Worm (Caenorhabditis elegans) whole organism, L1 larva: ENCODE data around the gene T23F2.2.

Experiments used
- Y116A8C.19 ChIP-seq: sonication (generic microtip); optimal IDR thresholded peaks from 2 replicates; lab custom pipeline; 2016; ENCODE audit warnings: missing compliant biosample characterization, missing genetic modification characterization, borderline replicate concordance
- alr-1 ChIP-seq: fragments of 200-800 bp; sonication (Bioruptor generic); optimal IDR thresholded peaks from 2 replicates; lab custom pipeline; 2018; ENCODE audit warnings: borderline replicate concordance, mild to moderate bottlenecking, missing genetic modification characterization, missing compliant biosample characterization
- aly-2 ChIP-seq: fragments of 150-350 bp; optimal IDR thresholded peaks from 2 replicates; lab custom pipeline; 2014; ENCODE audit warnings: missing biosample characterization, missing genetic modification characterization
- ama-1 ChIP-seq: fragments of 150-350 bp; optimal IDR thresholded peaks from 2 replicates; lab custom pipeline; 2014
- blmp-1 ChIP-seq: fragments of 150-350 bp; optimal IDR thresholded peaks from 2 replicates; lab custom pipeline; 2014; ENCODE audit warnings: missing biosample characterization, missing genetic modification characterization
- ces-1 ChIP-seq: fragments of 150-350 bp; optimal IDR thresholded peaks from 2 replicates; lab custom pipeline; 2014; ENCODE audit warnings: missing biosample characterization, missing genetic modification reagents, missing genetic modification characterization
- dpl-1 ChIP-seq, 3 experiments: fragments of 150-350 bp in 2 of 3; sonication (generic microtip) in 1 of 3; optimal IDR thresholded peaks; 2 replicates each; lab custom pipeline; 2014 to 2017; ENCODE audit warnings: missing biosample characterization in 3 of 3, missing genetic modification characterization in 3 of 3, missing genetic modification reagents in 3 of 3
- dsc-1 ChIP-seq: sonication (generic microtip); optimal IDR thresholded peaks from 2 replicates; lab custom pipeline; 2016; ENCODE audit warnings: mild to moderate bottlenecking, missing genetic modification characterization, missing compliant biosample characterization
- efl-1 ChIP-seq, 4 experiments: fragments of 150-350 bp; optimal IDR thresholded peaks in 3 of 4; peaks in 1 of 4; 1 replicate in 1 of 4; 2 replicates in 3 of 4; lab custom pipeline; 2014; ENCODE audit warnings: missing biosample characterization in 2 of 4, missing genetic modification characterization in 2 of 4, missing genetic modification reagents in 2 of 4
- efl-3 ChIP-seq: fragments of 200-800 bp; sonication (Bioruptor generic); optimal IDR thresholded peaks from 2 replicates; lab custom pipeline; 2018; ENCODE audit warnings: mild to moderate bottlenecking, missing genetic modification characterization, missing compliant biosample characterization
- egl-13 ChIP-seq: sonication (generic microtip); optimal IDR thresholded peaks from 2 replicates; lab custom pipeline; 2016; ENCODE audit warnings: missing genotype, missing genetic modification reagents, missing genetic modification characterization, missing compliant biosample characterization
- egl-27 ChIP-seq, 2 experiments: fragments of 150-350 bp in 1 of 2; sonication (generic microtip); optimal IDR thresholded peaks; 3 replicates each; lab custom pipeline; 2017 to 2018; ENCODE audit warnings: missing biosample characterization in 2 of 2, missing genetic modification characterization in 2 of 2, missing genetic modification reagents in 2 of 2
- elt-3 ChIP-seq, 6 experiments: fragments of 150-350 bp in 1 of 6; sonication (generic microtip); optimal IDR thresholded peaks; 2 replicates each; lab custom pipeline; 2017 to 2018; ENCODE audit warnings: missing biosample characterization in 6 of 6, missing genetic modification characterization in 6 of 6, inconsistent platforms in 1 of 6
- fkh-10 ChIP-seq: sonication (generic microtip); optimal IDR thresholded peaks from 2 replicates; lab custom pipeline; 2017; ENCODE audit warnings: missing biosample characterization, missing genetic modification reagents, missing genetic modification characterization
- fkh-8 ChIP-seq: sonication (generic microtip); optimal IDR thresholded peaks from 2 replicates; lab custom pipeline; 2016; ENCODE audit warnings: mild to moderate bottlenecking, missing genetic modification characterization, missing compliant biosample characterization
- grh-1 ChIP-seq: fragments of 200-800 bp; sonication (Bioruptor generic); IDR thresholded peaks from 2 replicates; pipeline ENCODE4 v1.3.6; 2022; ENCODE audit warnings: missing genetic modification reagents, missing genetic modification characterization, missing compliant biosample characterization
- hlh-17 ChIP-seq: fragments of 200-800 bp; sonication (Bioruptor generic); optimal IDR thresholded peaks from 2 replicates; lab custom pipeline; 2018; ENCODE audit warnings: missing genetic modification characterization, mild to moderate bottlenecking, missing compliant biosample characterization, moderate library complexity, borderline replicate concordance
- hlh-4 ChIP-seq: sonication (generic microtip); optimal IDR thresholded peaks from 2 replicates; lab custom pipeline; 2016; ENCODE audit warnings: mild to moderate bottlenecking, missing genetic modification characterization, missing compliant biosample characterization
- hpl-2 ChIP-seq: fragments of 150-350 bp; optimal IDR thresholded peaks from 2 replicates; lab custom pipeline; 2014; ENCODE audit warnings: missing biosample characterization, missing genetic modification reagents, missing genetic modification characterization
- irx-1 ChIP-seq: sonication (generic microtip); optimal IDR thresholded peaks from 2 replicates; lab custom pipeline; 2016; ENCODE audit warnings: missing genetic modification characterization, missing compliant biosample characterization
- isw-1 ChIP-seq: fragments of 200-800 bp; sonication (Bioruptor generic); IDR thresholded peaks from 2 replicates; pipeline ENCODE4 v1.3.6; 2022; ENCODE audit warnings: missing genetic modification characterization, missing compliant biosample characterization
- jun-1 ChIP-seq: fragments of 150-350 bp; optimal IDR thresholded peaks from 2 replicates; lab custom pipeline; 2014; ENCODE audit warnings: missing biosample characterization, missing genetic modification reagents, missing genetic modification characterization
- lin-13 ChIP-seq: fragments of 150-350 bp; optimal IDR thresholded peaks from 2 replicates; lab custom pipeline; 2014; ENCODE audit warnings: missing biosample characterization, missing genetic modification reagents, missing genetic modification characterization
- lin-14 ChIP-seq: fragments of 200-800 bp; sonication (Bioruptor generic); optimal IDR thresholded peaks from 2 replicates; lab custom pipeline; 2018; ENCODE audit warnings: mild to moderate bottlenecking, missing genetic modification characterization, moderate library complexity, missing compliant biosample characterization
- lin-15B ChIP-seq: fragments of 150-350 bp; sonication (generic microtip); optimal IDR thresholded peaks from 3 replicates; lab custom pipeline; 2014; ENCODE audit warnings: missing biosample characterization, missing genetic modification characterization
- lir-3 ChIP-seq: sonication (generic microtip); optimal IDR thresholded peaks from 2 replicates; lab custom pipeline; 2016; ENCODE audit warnings: mild to moderate bottlenecking, missing genetic modification characterization, moderate library complexity, missing compliant biosample characterization; ENCODE audit not compliant: poor library complexity
- mdl-1 ChIP-seq, 2 experiments: fragments of 150-350 bp; optimal IDR thresholded peaks; 2 replicates each; lab custom pipeline; 2014 to 2017; ENCODE audit warnings: missing biosample characterization in 2 of 2, missing genetic modification characterization in 2 of 2, inconsistent platforms in 1 of 2
- mef-2 ChIP-seq: fragments of 150-350 bp; optimal IDR thresholded peaks from 2 replicates; lab custom pipeline; 2014; ENCODE audit warnings: missing biosample characterization, missing genetic modification characterization
- mep-1 ChIP-seq: fragments of 150-350 bp; optimal IDR thresholded peaks from 2 replicates; lab custom pipeline; 2014; ENCODE audit warnings: missing biosample characterization, missing genetic modification characterization
- nhr-12 ChIP-seq: sonication (generic microtip); optimal IDR thresholded peaks from 2 replicates; lab custom pipeline; 2017; ENCODE audit warnings: missing biosample characterization, missing genetic modification characterization
- nhr-20 ChIP-seq: sonication (generic microtip); optimal IDR thresholded peaks from 2 replicates; lab custom pipeline; 2016; ENCODE audit warnings: mild to moderate bottlenecking, missing genetic modification characterization, missing compliant biosample characterization
- nhr-237 ChIP-seq: fragments of 150-350 bp; optimal IDR thresholded peaks from 2 replicates; lab custom pipeline; 2014; ENCODE audit warnings: missing biosample characterization, missing genetic modification characterization
- nhr-28 ChIP-seq: fragments of 150-350 bp; optimal IDR thresholded peaks from 2 replicates; lab custom pipeline; 2014; ENCODE audit warnings: missing biosample characterization, missing genetic modification characterization
- nhr-47 ChIP-seq: sonication (generic microtip); optimal IDR thresholded peaks from 2 replicates; lab custom pipeline; 2016; ENCODE audit warnings: mild to moderate bottlenecking, missing genetic modification characterization, moderate library complexity, missing compliant biosample characterization
- nhr-71 ChIP-seq: sonication (generic microtip); optimal IDR thresholded peaks from 2 replicates; lab custom pipeline; 2016; ENCODE audit warnings: mild to moderate bottlenecking, missing genetic modification characterization, moderate library complexity, missing compliant biosample characterization
- nhr-76 ChIP-seq: sonication (generic microtip); optimal IDR thresholded peaks from 2 replicates; lab custom pipeline; 2017; ENCODE audit warnings: missing biosample characterization, missing genetic modification characterization
- nhr-77 ChIP-seq: fragments of 150-350 bp; optimal IDR thresholded peaks from 2 replicates; lab custom pipeline; 2014; ENCODE audit warnings: missing biosample characterization, missing genetic modification characterization
- nhr-84 ChIP-seq: sonication (generic microtip); optimal IDR thresholded peaks from 2 replicates; lab custom pipeline; 2017; ENCODE audit warnings: missing biosample characterization, missing genetic modification characterization
- nhr-85 ChIP-seq: sonication (generic microtip); peaks from one replicate; lab custom pipeline; 2016; ENCODE audit warnings: missing genetic modification characterization, inconsistent platforms, missing compliant biosample characterization
- nhr-90 ChIP-seq: sonication (generic microtip); optimal IDR thresholded peaks from 2 replicates; lab custom pipeline; 2016; ENCODE audit warnings: mild to moderate bottlenecking, missing genetic modification characterization, missing compliant biosample characterization; ENCODE audit not compliant: poor library complexity
- pag-3 ChIP-seq: sonication (generic microtip); optimal IDR thresholded peaks from 2 replicates; lab custom pipeline; 2017; ENCODE audit warnings: missing genetic modification characterization, mild to moderate bottlenecking, missing compliant biosample characterization, antibody characterized with exemption, borderline replicate concordance; ENCODE audit not compliant: insufficient read depth
- pax-3 ChIP-seq: fragments of 200-800 bp; sonication (Bioruptor generic); optimal IDR thresholded peaks from 2 replicates; lab custom pipeline; 2018; ENCODE audit warnings: mild to moderate bottlenecking, missing genetic modification characterization, moderate library complexity, missing compliant biosample characterization
- pqm-1 ChIP-seq: sonication (generic microtip); optimal IDR thresholded peaks from 3 replicates; lab custom pipeline; 2017; ENCODE audit warnings: missing biosample characterization, missing genetic modification characterization
- skn-1 ChIP-seq: fragments of 150-350 bp; optimal IDR thresholded peaks from 2 replicates; lab custom pipeline; 2014; ENCODE audit warnings: missing biosample characterization, missing genetic modification characterization
- snpc-4 ChIP-seq: fragments of 150-350 bp; optimal IDR thresholded peaks from 2 replicates; lab custom pipeline; 2014; ENCODE audit warnings: missing biosample characterization, missing genetic modification characterization
- sox-4 ChIP-seq: sonication (generic microtip); optimal IDR thresholded peaks from 2 replicates; lab custom pipeline; 2016; ENCODE audit warnings: missing genetic modification characterization, missing compliant biosample characterization
- swsn-7 ChIP-seq: sonication (generic microtip); optimal IDR thresholded peaks from 2 replicates; lab custom pipeline; 2016; ENCODE audit warnings: missing genetic modification characterization, missing compliant biosample characterization
- unc-86 ChIP-seq: sonication (generic microtip); optimal IDR thresholded peaks from 2 replicates; lab custom pipeline; 2016; ENCODE audit warnings: missing genetic modification characterization, missing compliant biosample characterization
- unc-98 ChIP-seq: fragments of 200-800 bp; sonication (Bioruptor generic); IDR thresholded peaks from 2 replicates; pipeline ENCODE4 v1.3.6; 2022; ENCODE audit warnings: missing genetic modification characterization, missing compliant biosample characterization
- xbp-1 ChIP-seq: sonication (generic microtip); optimal IDR thresholded peaks from 2 replicates; lab custom pipeline; 2016; ENCODE audit warnings: missing genetic modification characterization, missing compliant biosample characterization
- zag-1 ChIP-seq: fragments of 150-350 bp; optimal IDR thresholded peaks from 2 replicates; lab custom pipeline; 2014; ENCODE audit warnings: missing biosample characterization, missing genetic modification characterization
- ztf-11 ChIP-seq, 2 experiments: sonication (generic microtip); optimal IDR thresholded peaks; 2 replicates each; lab custom pipeline; 2016 to 2017; ENCODE audit warnings: missing genetic modification characterization in 2 of 2, missing biosample characterization in 1 of 2, missing compliant biosample characterization in 1 of 2

T23F2.2 gene

DNA sequence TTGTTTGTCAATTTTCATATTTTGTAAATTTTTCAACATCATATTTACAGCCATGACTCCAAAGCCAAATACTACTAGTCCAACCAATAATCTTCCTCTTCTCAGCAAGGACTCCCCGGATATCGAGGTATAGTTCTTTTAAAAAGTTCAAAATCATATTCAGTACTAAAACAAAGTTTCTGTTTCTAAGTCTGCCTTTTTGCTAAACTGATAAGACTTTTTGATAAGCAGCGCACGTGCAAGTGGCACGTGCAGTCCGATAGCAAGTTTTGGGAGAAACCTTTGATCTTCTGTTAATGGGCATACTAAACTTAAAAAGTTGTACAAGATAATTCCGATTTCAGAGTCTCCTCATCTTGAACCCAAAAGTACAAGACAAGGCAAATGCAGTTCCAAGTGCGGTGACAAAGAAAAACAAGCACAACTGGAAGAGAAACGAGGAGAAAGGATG lies 37.2 kb downstream of the T23F2.2 start, which contains the start of gene dpyd-1 (continued):
- TF ChIP-seq skn-1 (no peak), nhr-12 (tag; lab: Kevin White, UChicago) (no peak), mef-2 (tag; lab: Kevin White, UChicago) (no peak), unc-98 (GFP tag; lab: Robert Waterston, UW) (no peak), swsn-7 (tag; lab: Kevin White, UChicago) (no peak), snpc-4 (tag; lab: Kevin White, UChicago) (no peak), lir-3 (no peak), ces-1 (no peak), nhr-77 (tag; lab: Kevin White, UChicago) (no peak), ama-1 (lab: Kevin White, UChicago) (no peak), nhr-20 (tag; lab: Kevin White, UChicago) (peak; percentile 53), grh-1 (peak; percentile 44), aly-2 (tag; lab: Kevin White, UChicago) (no peak), fkh-10 (GFP tag; lab: Kevin White, UChicago) (no peak), nhr-71 (tag; lab: Kevin White, UChicago) (peak; percentile 35), nhr-76 (no peak), sox-4 (no peak), elt-3 (tag; optimal IDR thresholded peaks at IDR 0.05; lab: Kevin White, UChicago) (peak; percentile 73 to 98 (median 88)), isw-1 (GFP tag; lab: Robert Waterston, UW) (no peak), nhr-237 (tag; lab: Kevin White, UChicago) (no peak), nhr-90 (tag; lab: Kevin White, UChicago) (peak; percentile 24), nhr-85 (peak; percentile 68), lin-15B (tag; lab: Kevin White, UChicago) (no peak), egl-27 (tag; optimal IDR thresholded peaks at IDR 0.05; lab: Kevin White, UChicago) (no peak), unc-86 (tag; lab: Kevin White, UChicago) (no peak), pag-3 (no peak), xbp-1 (tag; lab: Kevin White, UChicago) (no peak), irx-1 (no peak), pax-3 (no peak), efl-3 (no peak), Y116A8C.19 (tag; lab: Kevin White, UChicago) (no peak), hlh-17 (no peak), alr-1 (tag; lab: Kevin White, UChicago) (no peak), dsc-1 (tag; lab: Kevin White, UChicago) (no peak), fkh-8 (tag; lab: Kevin White, UChicago) (no peak), pqm-1 (no peak), dpl-1 (GFP tag; optimal IDR thresholded peaks at IDR 0.05; lab: Kevin White, UChicago) (peak in 1 of 3 experiments; percentile 12), nhr-47 (tag; lab: Kevin White, UChicago) (no peak), blmp-1 (tag; lab: Kevin White, UChicago) (peak; percentile 53), mdl-1 (tag; optimal IDR thresholded peaks at IDR 0.05; lab: Kevin White, UChicago) (peak in 1 of 2 experiments; percentile 93)
- TF ChIP-seq, all 84 proteins: peak for 13

DNA sequence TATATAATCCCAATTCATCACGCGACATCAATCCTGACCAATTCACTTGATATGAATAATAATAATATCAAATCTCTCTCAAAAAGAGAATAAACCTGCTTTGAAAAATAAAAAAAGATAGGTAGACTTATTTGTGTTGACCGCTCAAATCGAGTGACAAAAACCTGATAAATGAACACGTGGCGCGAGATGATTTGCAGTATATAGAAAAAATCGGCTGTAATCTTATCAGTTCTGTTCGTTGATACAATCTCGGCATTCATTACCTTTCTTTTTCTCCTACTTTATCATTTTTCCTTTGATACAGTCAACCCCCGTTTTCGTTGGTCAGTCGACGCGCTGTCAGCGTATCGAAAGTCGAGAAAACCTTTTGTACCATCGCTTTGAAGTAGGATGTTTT lies 37.7 kb downstream of the T23F2.2 start:
- TF ChIP-seq egl-13 (tag; lab: Kevin White, UChicago) (no peak), lin-13 (GFP tag; lab: Kevin White, UChicago) (no peak), lin-14 (GFP tag; lab: Kevin White, UChicago) (peak; percentile 75), jun-1 (tag; lab: Kevin White, UChicago) (no peak), unc-98 (GFP tag; lab: Robert Waterston, UW) (no peak), pqm-1 (no peak), sox-4 (no peak), mep-1 (tag; lab: Kevin White, UChicago) (no peak), nhr-12 (tag; lab: Kevin White, UChicago) (no peak), zag-1 (tag; lab: Kevin White, UChicago) (no peak), pag-3 (no peak), nhr-84 (no peak), hlh-4 (tag; lab: Kevin White, UChicago) (no peak), ces-1 (no peak), hpl-2 (GFP tag; lab: Kevin White, UChicago) (no peak), nhr-71 (tag; lab: Kevin White, UChicago) (peak; percentile 71), nhr-85 (peak; percentile 84), efl-1 (optimal IDR thresholded peaks at IDR 0.05; lab: Kevin White, UChicago) (no peak), efl-1 (GFP tag; optimal IDR thresholded peaks at IDR 0.05 in 1 of 2; lab: Kevin White, UChicago) (no peak), pax-3 (no peak), nhr-28 (tag; lab: Kevin White, UChicago) (no peak), skn-1 (no peak), ztf-11 (tag; optimal IDR thresholded peaks at IDR 0.05; lab: Kevin White, UChicago) (no peak), egl-27 (tag; optimal IDR thresholded peaks at IDR 0.05; lab: Kevin White, UChicago) (no peak)
